Worm (Caenorhabditis elegans) whole organism, L3 larva: ENCODE data around the gene mrpl-48.

Experiments used
- ceh-28 ChIP-seq: fragments of 150-350 bp; optimal IDR thresholded peaks from 2 replicates; lab custom pipeline; 2014; ENCODE audit warnings: missing biosample characterization, missing genetic modification reagents, missing genetic modification characterization
- jun-1 ChIP-seq: fragments of 150-350 bp; optimal IDR thresholded peaks from 2 replicates; lab custom pipeline; 2014; ENCODE audit warnings: missing biosample characterization, missing genetic modification reagents, missing genetic modification characterization
- nhr-11 ChIP-seq: fragments of 150-350 bp; optimal IDR thresholded peaks from 2 replicates; lab custom pipeline; 2014; ENCODE audit warnings: missing biosample characterization, missing genetic modification characterization
- nhr-76 ChIP-seq: fragments of 150-350 bp; sonication (generic microtip); optimal IDR thresholded peaks from 5 replicates; lab custom pipeline; 2014; ENCODE audit warnings: missing biosample characterization, missing genetic modification characterization
- unc-39 ChIP-seq: sonication (generic microtip); optimal IDR thresholded peaks from 4 replicates; lab custom pipeline; 2017; ENCODE audit warnings: missing biosample characterization, missing genetic modification characterization
- unc-62 ChIP-seq: fragments of 150-350 bp; sonication (generic microtip); optimal IDR thresholded peaks from 4 replicates; lab custom pipeline; 2014; ENCODE audit warnings: missing biosample characterization, missing genetic modification reagents, missing genetic modification characterization
- ztf-11 ChIP-seq: fragments of 150-350 bp; optimal IDR thresholded peaks from 2 replicates; lab custom pipeline; 2014; ENCODE audit warnings: missing biosample characterization, missing genetic modification characterization

ce11 chrV:5579666-5580065, 13.8 kb upstream of the mrpl-48 start:
- TF ChIP-seq nhr-11 = no peak
- no peak for TF ChIP-seq nhr-76 (tag; lab: Kevin White, UChicago)
- no peak for TF ChIP-seq ztf-11 (tag; lab: Kevin White, UChicago)
- TF ChIP-seq ceh-28 (tag; lab: Kevin White, UChicago) = no peak
- TF ChIP-seq jun-1 = no peak
- TF ChIP-seq unc-62 = no peak
- TF ChIP-seq unc-39 = no peak
